Worm (Caenorhabditis elegans) whole organism, mixed stage, embryonic: ENCODE results near the gene nas-4.
A peak's percentile ranks its signal among the peaks of the same experiment; 100 is the strongest.

Experiments
- M03D4.4 ChIP-seq: sonication (generic microtip); optimal IDR thresholded peaks from 2 replicates; lab custom pipeline; 2017; ENCODE audit warnings: mild to moderate bottlenecking, missing genetic modification characterization, missing compliant biosample characterization
- bed-3 ChIP-seq: fragments of 200-800 bp; sonication (Bioruptor generic); optimal IDR thresholded peaks from 3 replicates; lab custom pipeline; 2018; ENCODE audit warnings: mild to moderate bottlenecking, missing genetic modification characterization, moderate library complexity, missing compliant biosample characterization
- blmp-1 ChIP-seq: fragments of 150-350 bp; optimal IDR thresholded peaks from 2 replicates; lab custom pipeline; 2014; ENCODE audit warnings: missing biosample characterization, missing genetic modification characterization
- ceh-39 ChIP-seq: fragments of 150-350 bp; optimal IDR thresholded peaks from 2 replicates; lab custom pipeline; 2014; ENCODE audit warnings: missing biosample characterization, missing genetic modification characterization
- ceh-43 ChIP-seq: fragments of 200-800 bp; sonication (Bioruptor generic); optimal IDR thresholded peaks from 2 replicates; lab custom pipeline; 2018; ENCODE audit warnings: mild to moderate bottlenecking, missing genetic modification characterization, moderate library complexity, missing compliant biosample characterization
- ceh-83 ChIP-seq: fragments of 200-800 bp; sonication (Bioruptor generic); optimal IDR thresholded peaks from 2 replicates; lab custom pipeline; 2018; ENCODE audit warnings: mild to moderate bottlenecking, missing genetic modification characterization, missing compliant biosample characterization
- ces-1 ChIP-seq: fragments of 150-350 bp; optimal IDR thresholded peaks from 2 replicates; lab custom pipeline; 2014; ENCODE audit warnings: missing biosample characterization, missing genetic modification reagents, missing genetic modification characterization
- cnd-1 ChIP-seq: fragments of 200-800 bp; sonication (Bioruptor generic); optimal IDR thresholded peaks from 2 replicates; lab custom pipeline; 2018; ENCODE audit warnings: mild to moderate bottlenecking, missing genetic modification characterization, missing compliant biosample characterization
- drap-1 ChIP-seq: fragments of 200-800 bp; sonication (Bioruptor generic); optimal IDR thresholded peaks from 3 replicates; lab custom pipeline; 2018; ENCODE audit warnings: mild to moderate bottlenecking, missing genetic modification characterization, missing compliant biosample characterization
- elt-1 ChIP-seq: sonication (generic microtip); optimal IDR thresholded peaks from 2 replicates; lab custom pipeline; 2017; ENCODE audit warnings: missing genetic modification characterization, mild to moderate bottlenecking, missing compliant biosample characterization, antibody characterized with exemption, moderate library complexity, borderline replicate concordance; ENCODE audit not compliant: insufficient read depth
- elt-3 ChIP-seq: fragments of 150-350 bp; optimal IDR thresholded peaks from 2 replicates; lab custom pipeline; 2014; ENCODE audit warnings: missing biosample characterization, missing genetic modification characterization
- flh-1 ChIP-seq: fragments of 200-800 bp; sonication (Bioruptor generic); optimal IDR thresholded peaks from 2 replicates; lab custom pipeline; 2018; ENCODE audit warnings: mild to moderate bottlenecking, missing genetic modification characterization, moderate library complexity, missing compliant biosample characterization
- ham-2 ChIP-seq: fragments of 200-800 bp; sonication (Bioruptor generic); optimal IDR thresholded peaks from 2 replicates; lab custom pipeline; 2018; ENCODE audit warnings: mild to moderate bottlenecking, missing genetic modification characterization, missing compliant biosample characterization
- hlh-1 ChIP-seq: fragments of 150-350 bp; optimal IDR thresholded peaks from 2 replicates; lab custom pipeline; 2014; ENCODE audit warnings: missing biosample characterization, missing genetic modification reagents, missing genetic modification characterization
- lin-13 ChIP-seq: fragments of 150-350 bp; optimal IDR thresholded peaks from 2 replicates; lab custom pipeline; 2014; ENCODE audit warnings: missing biosample characterization, missing genetic modification characterization
- lin-32 ChIP-seq: fragments of 200-800 bp; sonication (Bioruptor generic); optimal IDR thresholded peaks from 2 replicates; lab custom pipeline; 2018; ENCODE audit warnings: mild to moderate bottlenecking, missing genetic modification characterization, missing compliant biosample characterization
- lsy-2 ChIP-seq: fragments of 150-350 bp; optimal IDR thresholded peaks from 2 replicates; lab custom pipeline; 2014; ENCODE audit warnings: missing biosample characterization, missing genetic modification characterization
- mep-1 ChIP-seq: fragments of 150-350 bp; optimal IDR thresholded peaks from 2 replicates; lab custom pipeline; 2017; ENCODE audit warnings: missing biosample characterization, missing genetic modification reagents, missing genetic modification characterization, inconsistent platforms
- mls-2 ChIP-seq: sonication (generic microtip); optimal IDR thresholded peaks from 2 replicates; lab custom pipeline; 2016; ENCODE audit warnings: mild to moderate bottlenecking, missing genetic modification characterization, moderate library complexity, missing compliant biosample characterization
- nhr-12 ChIP-seq: fragments of 150-350 bp; optimal IDR thresholded peaks from 2 replicates; lab custom pipeline; 2014; ENCODE audit warnings: missing biosample characterization, missing genetic modification characterization
- nhr-2 ChIP-seq: fragments of 150-350 bp; optimal IDR thresholded peaks from 2 replicates; lab custom pipeline; 2014; ENCODE audit warnings: missing biosample characterization, missing genetic modification characterization
- nhr-237 ChIP-seq: fragments of 150-350 bp; optimal IDR thresholded peaks from 2 replicates; lab custom pipeline; 2014; ENCODE audit warnings: missing biosample characterization, missing genetic modification characterization
- nhr-28 ChIP-seq: fragments of 150-350 bp; optimal IDR thresholded peaks from 2 replicates; lab custom pipeline; 2014; ENCODE audit warnings: missing biosample characterization, missing genetic modification characterization
- nhr-76 ChIP-seq: sonication (generic microtip); optimal IDR thresholded peaks from 2 replicates; lab custom pipeline; 2017; ENCODE audit warnings: missing biosample characterization, missing genetic modification characterization
- pha-4 ChIP-seq: fragments of 150-350 bp; optimal IDR thresholded peaks from 2 replicates; lab custom pipeline; 2018; ENCODE audit warnings: missing biosample characterization, missing genetic modification reagents, missing genetic modification characterization
- snpc-4 ChIP-seq: fragments of 150-350 bp; optimal IDR thresholded peaks from 2 replicates; lab custom pipeline; 2014; ENCODE audit warnings: missing biosample characterization, missing genetic modification characterization
- sptf-1 ChIP-seq: sonication (generic microtip); optimal IDR thresholded peaks from 2 replicates; lab custom pipeline; 2017; ENCODE audit warnings: mild to moderate bottlenecking, missing genetic modification characterization, moderate library complexity, missing compliant biosample characterization
- tbx-8 ChIP-seq: fragments of 200-800 bp; sonication (Bioruptor generic); optimal IDR thresholded peaks from 2 replicates; lab custom pipeline; 2018; ENCODE audit warnings: mild to moderate bottlenecking, missing genetic modification characterization, moderate library complexity, missing compliant biosample characterization
- unc-120 ChIP-seq: sonication (generic microtip); optimal IDR thresholded peaks from 2 replicates; lab custom pipeline; 2017; ENCODE audit warnings: missing genetic modification characterization, missing compliant biosample characterization; ENCODE audit not compliant: poor library complexity, severe bottlenecking
- unc-39 ChIP-seq: fragments of 150-350 bp; optimal IDR thresholded peaks from 2 replicates; lab custom pipeline; 2014; ENCODE audit warnings: missing biosample characterization, missing genetic modification characterization
- unc-62 ChIP-seq: fragments of 150-350 bp; optimal IDR thresholded peaks from 2 replicates; lab custom pipeline; 2014; ENCODE audit warnings: missing biosample characterization, missing genetic modification reagents, missing genetic modification characterization
- zip-8 ChIP-seq: fragments of 150-350 bp; optimal IDR thresholded peaks from 2 replicates; lab custom pipeline; 2014; ENCODE audit warnings: missing biosample characterization, missing genetic modification characterization
- ztf-11 ChIP-seq: fragments of 150-350 bp; optimal IDR thresholded peaks from 2 replicates; lab custom pipeline; 2014; ENCODE audit warnings: missing biosample characterization, missing genetic modification characterization

The nas-4 gene

DNA sequence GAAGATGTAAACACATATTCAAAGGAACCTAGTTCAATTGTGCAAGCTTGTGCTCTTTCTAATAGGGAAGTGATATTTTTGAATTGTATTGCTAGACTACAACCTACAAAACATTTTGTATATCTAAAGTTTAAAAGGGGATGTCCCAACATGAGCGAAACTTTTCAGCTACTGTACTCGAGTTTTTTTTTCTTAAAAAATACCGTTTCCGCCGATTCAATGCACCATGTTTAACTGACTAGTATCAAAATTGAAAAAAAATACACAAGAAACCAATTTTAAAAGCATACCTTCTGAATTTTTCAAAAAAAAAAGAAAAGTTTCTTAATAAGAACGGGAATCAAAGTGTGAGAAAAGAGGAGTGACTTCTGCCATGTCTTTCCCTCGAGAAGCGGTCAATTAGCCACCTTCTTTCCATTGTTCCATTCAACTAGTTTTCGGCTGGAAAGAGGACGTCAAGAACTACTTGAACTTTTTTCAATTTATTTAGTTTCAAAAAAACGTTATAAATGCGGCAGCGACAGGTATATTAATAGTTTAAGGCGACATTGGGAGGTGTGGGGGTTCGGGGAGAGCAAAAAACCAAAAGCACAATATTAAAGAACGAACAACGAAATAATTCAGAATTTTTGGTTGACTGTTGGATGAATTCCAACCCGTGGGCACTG, at the start of gene nas-4:
Gene nas-4, minus strand, starts transcription at position 351 of the 668 bp plus-strand sequence.
- TF ChIP-seq nhr-2 (tag; lab: Kevin White, UChicago) (no peak), ceh-43 (GFP tag; lab: Kevin White, UChicago) (no peak), ceh-39 (tag; lab: Kevin White, UChicago) (no peak), lin-13 (tag; lab: Kevin White, UChicago) (no peak), sptf-1 (tag; lab: Kevin White, UChicago) (no peak), nhr-28 (tag; lab: Kevin White, UChicago) (no peak), nhr-237 (tag; lab: Kevin White, UChicago) (no peak), elt-1 (tag; lab: Kevin White, UChicago) (no peak), snpc-4 (tag; lab: Kevin White, UChicago) (no peak), drap-1 (no peak), nhr-76 (tag; lab: Kevin White, UChicago) (no peak), M03D4.4 (tag; lab: Kevin White, UChicago) (no peak), mep-1 (tag; lab: Kevin White, UChicago) (no peak), zip-8 (no peak), ceh-83 (no peak), ztf-11 (no peak), lin-32 (GFP tag; lab: Kevin White, UChicago) (no peak)

DNA sequence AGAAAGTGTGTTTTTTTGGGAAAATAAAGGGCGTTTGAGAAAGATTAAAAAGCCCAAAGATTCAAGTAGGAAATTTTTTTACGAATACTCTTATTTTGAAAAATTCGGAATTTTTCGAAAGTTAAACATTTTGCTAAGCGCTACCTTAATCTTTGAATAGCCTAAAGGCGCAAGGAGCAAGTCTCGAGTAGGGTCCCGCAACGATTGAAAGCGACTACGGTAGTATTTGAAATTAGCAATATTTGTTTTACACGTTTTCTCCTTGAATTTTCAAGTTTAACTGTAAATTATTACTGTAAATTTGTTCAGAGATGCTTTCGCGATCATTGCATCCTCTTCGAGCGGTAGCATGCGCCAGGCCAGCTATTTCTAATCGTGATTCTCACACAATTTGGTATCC, 49.5 kb upstream of the nas-4 start, which contains the start of gene nduf-2.2:
Gene nduf-2.2, plus strand, starts transcription at position 310 of the 400 bp plus-strand sequence.
- TF ChIP-seq drap-1 (no peak), flh-1 (no peak), tbx-8 (no peak), pha-4 (tag; lab: Kevin White, UChicago) (no peak)
- TF ChIP-seq, all 35 proteins: peak for 0

DNA sequence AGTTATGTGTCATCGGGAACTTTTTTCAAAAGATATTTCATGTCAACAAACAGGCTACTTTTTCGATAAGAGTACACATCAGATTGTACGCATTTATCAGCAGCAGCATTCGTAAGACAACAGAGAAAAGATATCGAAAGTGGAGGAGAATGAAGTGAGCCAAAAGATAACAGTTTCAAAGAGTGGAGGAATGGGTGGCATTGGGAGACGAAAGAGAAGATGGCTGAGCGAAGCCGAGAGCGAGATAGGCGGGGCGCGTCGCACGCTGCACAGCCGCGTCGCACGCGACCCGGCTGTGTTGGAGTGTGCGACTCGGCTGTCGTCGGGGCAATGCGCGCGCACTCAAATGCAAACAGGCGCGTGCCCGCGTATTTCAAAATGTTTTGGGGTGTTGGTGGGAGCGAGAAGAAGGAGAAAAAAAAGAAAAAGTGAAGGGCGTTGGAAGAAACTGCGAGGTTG, 48.7 kb upstream of the nas-4 start:
- TF ChIP-seq nhr-76 (tag; lab: Kevin White, UChicago) (no peak), blmp-1 (no peak), M03D4.4 (tag; lab: Kevin White, UChicago) (peak; percentile 64), snpc-4 (tag; lab: Kevin White, UChicago) (no peak), unc-120 (tag; lab: Kevin White, UChicago) (peak; percentile 72), nhr-237 (tag; lab: Kevin White, UChicago) (peak; percentile 48), hlh-1 (tag; lab: Kevin White, UChicago) (peak; percentile 46), pha-4 (tag; lab: Kevin White, UChicago) (peak; percentile 39), drap-1 (peak; percentile 22), ham-2 (GFP tag; lab: Kevin White, UChicago) (peak; percentile 27), elt-1 (tag; lab: Kevin White, UChicago) (no peak), sptf-1 (tag; lab: Kevin White, UChicago) (peak; percentile 66)

DNA sequence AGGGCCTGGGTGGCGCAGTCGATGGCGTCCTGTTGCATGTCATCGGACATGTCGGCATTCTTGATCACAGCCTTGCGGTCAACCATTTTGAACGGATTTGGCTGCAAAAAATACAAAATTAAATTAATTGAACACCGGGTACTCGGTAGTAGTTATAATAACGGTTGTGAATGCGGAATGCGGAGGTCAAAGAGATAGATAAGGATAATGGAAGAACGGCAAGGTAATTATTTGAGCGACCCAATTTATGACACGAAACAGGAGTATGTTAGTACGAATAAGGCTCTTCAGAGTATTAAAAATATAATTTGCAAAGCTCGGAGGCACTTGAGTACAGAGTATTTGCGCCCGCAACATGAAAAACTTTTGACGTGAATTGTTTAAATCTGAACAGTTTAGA, 48.2 kb upstream of the nas-4 start, which contains the start of gene dlc-1:
Gene dlc-1, minus strand, starts transcription at position 101 of the 400 bp plus-strand sequence.
- TF ChIP-seq unc-62 (GFP tag; lab: Kevin White, UChicago) (no peak), flh-1 (no peak), mep-1 (tag; lab: Kevin White, UChicago) (no peak), hlh-1 (tag; lab: Kevin White, UChicago) (no peak), sptf-1 (tag; lab: Kevin White, UChicago) (no peak), unc-120 (tag; lab: Kevin White, UChicago) (no peak), elt-3 (tag; lab: Kevin White, UChicago) (no peak), cnd-1 (tag; lab: Kevin White, UChicago) (no peak), mls-2 (tag; lab: Kevin White, UChicago) (no peak), tbx-8 (no peak), blmp-1 (no peak), bed-3 (GFP tag; lab: Kevin White, UChicago) (no peak), lsy-2 (no peak), ham-2 (GFP tag; lab: Kevin White, UChicago) (no peak), ces-1 (GFP tag; lab: Kevin White, UChicago) (no peak), unc-39 (no peak), nhr-12 (no peak)
